Worm (Caenorhabditis elegans) whole organism, L2 larva: Measurements from ENCODE around the gene C50C3.12.

Source experiments
- ZK546.5 ChIP-seq: sonication (generic microtip); optimal IDR thresholded peaks from 2 replicates; lab custom pipeline; 2017; ENCODE audit warnings: missing biosample characterization, missing genetic modification characterization
- egl-27 ChIP-seq: sonication (generic microtip); optimal IDR thresholded peaks from 3 replicates; lab custom pipeline; 2017; ENCODE audit warnings: missing biosample characterization, missing genetic modification reagents, missing genetic modification characterization
- elt-3 ChIP-seq: sonication (generic microtip); optimal IDR thresholded peaks from 2 replicates; lab custom pipeline; 2017; ENCODE audit warnings: missing biosample characterization, missing genetic modification characterization
- nhr-129 ChIP-seq: fragments of 150-350 bp; optimal IDR thresholded peaks from 2 replicates; lab custom pipeline; 2014; ENCODE audit warnings: missing biosample characterization, missing genetic modification characterization
- peb-1 ChIP-seq: fragments of 150-350 bp; optimal IDR thresholded peaks from 2 replicates; lab custom pipeline; 2014; ENCODE audit warnings: missing biosample characterization, missing genetic modification characterization
- skn-1 ChIP-seq: sonication (generic microtip); optimal IDR thresholded peaks from 2 replicates; lab custom pipeline; 2017; ENCODE audit warnings: missing biosample characterization, missing genetic modification characterization
- zag-1 ChIP-seq: fragments of 150-350 bp; optimal IDR thresholded peaks from 2 replicates; lab custom pipeline; 2014; ENCODE audit warnings: missing biosample characterization, missing genetic modification characterization
- ztf-11 ChIP-seq: sonication (generic microtip); optimal IDR thresholded peaks from 2 replicates; lab custom pipeline; 2017; ENCODE audit warnings: missing biosample characterization, missing genetic modification characterization

DNA sequence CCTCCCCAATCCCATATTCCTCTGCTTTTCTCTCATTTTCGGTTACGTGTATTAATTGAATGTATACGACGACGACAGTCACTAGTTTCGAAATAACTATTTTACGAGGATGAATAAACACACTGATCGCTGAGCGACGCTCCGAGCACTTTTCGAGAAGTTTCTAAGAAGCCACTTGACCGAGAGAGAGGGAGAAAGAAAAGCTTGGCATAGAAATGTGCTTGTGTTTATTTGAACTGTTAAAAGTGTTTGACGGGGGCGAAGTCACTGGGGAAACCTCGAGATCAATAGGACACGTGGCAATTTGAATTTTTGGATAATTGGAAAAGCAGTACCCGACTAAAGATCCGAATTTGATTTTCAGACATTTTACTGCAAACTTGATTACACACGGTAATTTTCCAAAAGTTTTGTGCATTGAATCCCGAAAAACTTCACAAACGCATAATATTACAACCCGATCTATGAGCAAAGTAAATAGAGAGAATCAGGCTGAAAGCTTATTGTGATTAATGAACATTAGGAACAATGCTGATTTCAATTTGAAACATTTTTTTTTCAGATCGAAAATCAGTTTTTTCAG is 39.8 kb upstream of the C50C3.12 start:
- TF ChIP-seq egl-27 (tag; lab: Kevin White, UChicago): no peak
- no peak for TF ChIP-seq skn-1
- TF ChIP-seq nhr-129 (tag; lab: Kevin White, UChicago): peak; percentile 50
- TF ChIP-seq zag-1 (tag; lab: Kevin White, UChicago): no peak
- no peak for TF ChIP-seq elt-3 (tag; lab: Kevin White, UChicago)
- no peak for TF ChIP-seq ztf-11
- TF ChIP-seq peb-1 (tag; lab: Kevin White, UChicago): no peak
- no peak for TF ChIP-seq ZK546.5 (tag; lab: Kevin White, UChicago)
